In the genomic region with DNA sequence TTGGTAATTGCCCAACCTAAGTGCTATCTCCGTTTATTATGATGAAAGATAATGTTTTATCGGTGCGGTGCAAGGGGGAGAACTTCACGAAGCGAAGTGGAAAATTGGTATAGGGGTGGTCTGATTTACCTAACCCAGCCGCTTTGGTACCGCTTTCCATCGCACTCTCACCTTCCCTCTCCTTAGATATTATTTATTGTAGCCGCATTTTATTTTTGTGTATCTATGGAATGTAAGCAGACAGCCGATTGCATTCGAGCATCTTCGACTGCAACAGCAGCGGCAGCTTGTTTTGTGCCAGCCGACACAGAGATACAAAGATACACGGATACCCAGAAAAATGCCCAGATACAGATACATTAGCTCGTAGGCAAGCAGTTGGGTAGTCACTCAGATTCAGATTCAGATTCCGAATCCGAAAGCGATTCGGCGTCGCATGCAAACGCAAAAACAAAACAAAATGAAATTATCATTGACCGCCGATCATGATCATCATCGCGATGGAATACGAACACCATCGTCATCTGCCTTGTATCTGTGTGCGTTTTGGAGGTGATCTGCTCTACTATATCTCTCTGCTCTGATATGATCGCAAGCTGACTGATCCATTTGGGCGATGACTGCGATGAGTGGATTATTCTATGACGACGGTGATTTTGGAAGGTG, we compare ENCODE assay signal across 1 fruit fly cellular context.
A peak's percentile ranks its signal among the peaks of the same experiment; 100 is the strongest.
TF ChIP-seq lines count a peak whose summit lies in the region.

No protein-coding gene starts in this region.

TF ChIP-seq in whole organism, embryonic, 481 proteins besides CTCF, POLR2A, EP300 and RAD21 (continued from another document):
- TF ChIP-seq Elba2 (GFP tag; optimal IDR thresholded peaks at IDR 0.05; lab: Kevin White, UChicago) (no peak), z (GFP tag; IDR thresholded peaks at IDR 0.05; lab: Robert Waterston, UW) (peak; percentile 64; the same call in 2 of the 3 replicates), CG10274 (GFP tag; optimal IDR thresholded peaks at IDR 0.05; lab: Kevin White, UChicago) (no peak), Dfd (GFP tag; optimal IDR thresholded peaks at IDR 0.05; lab: Kevin White, UChicago) (no peak), CG10366 (GFP tag; IDR thresholded peaks at IDR 0.05; lab: Robert Waterston, UW) (no peak), ham (GFP tag; IDR thresholded peaks at IDR 0.05; lab: Robert Waterston, UW) (no peak), CG12769 (tag; optimal IDR thresholded peaks at IDR 0.05; lab: Kevin White, UChicago) (peak; percentile 33), CG15479 (GFP tag; optimal IDR thresholded peaks at IDR 0.05; lab: Kevin White, UChicago) (peak; percentile 82), Xrp1 (GFP tag; IDR thresholded peaks at IDR 0.05; lab: Robert Waterston, UW) (no peak), CG14441 (GFP tag; IDR thresholded peaks at IDR 0.05; lab: Robert Waterston, UW) (no peak), CG9876 (GFP tag; optimal IDR thresholded peaks at IDR 0.05; lab: Kevin White, UChicago) (no peak), dimm (GFP tag; IDR thresholded peaks at IDR 0.05; lab: Robert Waterston, UW) (no peak), Deaf1 (tag; optimal IDR thresholded peaks at IDR 0.05; lab: Kevin White, UChicago) (peak; percentile 80), vvl (GFP tag; IDR thresholded peaks at IDR 0.05; lab: Robert Waterston, UW) (no peak), CG32772 (GFP tag; IDR thresholded peaks at IDR 0.05; lab: Robert Waterston, UW) (no peak), CG5180 (GFP tag; optimal IDR thresholded peaks at IDR 0.05; lab: Kevin White, UChicago) (peak; percentile 17), tgo (GFP tag; IDR thresholded peaks at IDR 0.05; lab: Robert Waterston, UW) (no peak), CG10979 (tag; optimal IDR thresholded peaks at IDR 0.05; lab: Kevin White, UChicago) (no peak), cad (GFP tag; optimal IDR thresholded peaks at IDR 0.05; lab: Kevin White, UChicago) (peak; percentile 61), lbe (GFP tag; optimal IDR thresholded peaks at IDR 0.05; lab: Kevin White, UChicago) (no peak), CG33213 (GFP tag; optimal IDR thresholded peaks at IDR 0.05; lab: Kevin White, UChicago) (no peak), nmo (GFP tag; optimal IDR thresholded peaks at IDR 0.05; lab: Kevin White, UChicago) (no peak), NK7.1 (GFP tag; optimal IDR thresholded peaks at IDR 0.05; lab: Kevin White, UChicago) (no peak), CG2120 (GFP tag; optimal IDR thresholded peaks at IDR 0.05; lab: Kevin White, UChicago) (no peak), Lhr (GFP tag; optimal IDR thresholded peaks at IDR 0.05; lab: Kevin White, UChicago) (no peak), CG11398 (GFP tag; optimal IDR thresholded peaks at IDR 0.05; lab: Kevin White, UChicago) (no peak), jing (GFP tag; optimal IDR thresholded peaks at IDR 0.05; lab: Kevin White, UChicago) (no peak), Rx (GFP tag; IDR thresholded peaks at IDR 0.05; lab: Robert Waterston, UW) (no peak), chinmo (GFP tag; IDR thresholded peaks at IDR 0.05; lab: Robert Waterston, UW; ENCODE audit: partially characterized antibody) (peak; percentile 70; the same call in 1 of the 4 replicates), vfl (GFP tag; optimal IDR thresholded peaks at IDR 0.05; lab: Kevin White, UChicago) (no peak), CG13894 (tag; optimal IDR thresholded peaks at IDR 0.05; lab: Kevin White, UChicago) (peak; percentile 85), CG6791 (GFP tag; IDR thresholded peaks at IDR 0.05; lab: Robert Waterston, UW; ENCODE audit: partially characterized antibody) (peak; percentile 54; the same call in 2 of the 3 replicates), Ets65A (GFP tag; lab: Kevin White, UChicago) (peak; percentile 67), sens (GFP tag; lab: Kevin White, UChicago) (peak; percentile 60), CG7357 (GFP tag; IDR thresholded peaks at IDR 0.05; lab: Robert Waterston, UW) (no peak), cg (GFP tag; optimal IDR thresholded peaks at IDR 0.05; lab: Kevin White, UChicago) (peak; percentile 65), ab (GFP tag; optimal IDR thresholded peaks at IDR 0.05; lab: Kevin White, UChicago) (no peak), Awh (GFP tag; IDR thresholded peaks at IDR 0.05; lab: Robert Waterston, UW) (0 out of 2 replicates have a peak, but pooled peaks have one; percentile 18), sd (tag; optimal IDR thresholded peaks at IDR 0.05; lab: Kevin White, UChicago) (peak; percentile 70), Rfx (GFP tag; IDR thresholded peaks at IDR 0.05; lab: Robert Waterston, UW) (0 out of 2 replicates have a peak, but pooled peaks have one; percentile 20), crol (GFP tag; IDR thresholded peaks at IDR 0.05; lab: Robert Waterston, UW) (0 out of 2 replicates have a peak, but pooled peaks have one; percentile 8), ci (GFP tag; IDR thresholded peaks at IDR 0.05; lab: Robert Waterston, UW) (0 out of 3 replicates have a peak, but pooled peaks have one; percentile 18), Atf-2 (GFP tag; optimal IDR thresholded peaks at IDR 0.05; lab: Kevin White, UChicago) (no peak), dysf (GFP tag; IDR thresholded peaks at IDR 0.05; lab: Robert Waterston, UW) (no peak), kni (GFP tag; optimal IDR thresholded peaks at IDR 0.05; lab: Kevin White, UChicago) (peak; percentile 53), CG16815 (GFP tag; optimal IDR thresholded peaks at IDR 0.05; lab: Kevin White, UChicago) (no peak), CG18599 (GFP tag; optimal IDR thresholded peaks at IDR 0.05; lab: Kevin White, UChicago) (peak; percentile 13), CG2199 (GFP tag; IDR thresholded peaks at IDR 0.05; lab: Robert Waterston, UW) (peak; percentile 95), YL-1 (GFP tag; optimal IDR thresholded peaks at IDR 0.05; lab: Kevin White, UChicago) (no peak), MTF-1 (GFP tag; optimal IDR thresholded peaks at IDR 0.05; lab: Kevin White, UChicago; ENCODE audit: borderline replicate concordance) (no peak)
